Worm (Caenorhabditis elegans) whole organism, L1 larva: ENCODE measurements around the gene Y53C12A.11.
A peak's percentile ranks its signal among the peaks of the same experiment; 100 is the strongest.

Source experiments
- C16A3.4 ChIP-seq: fragments of 150-350 bp; optimal IDR thresholded peaks from 2 replicates; lab custom pipeline; 2014; ENCODE audit warnings: missing biosample characterization, missing genetic modification characterization
- aly-2 ChIP-seq: fragments of 150-350 bp; optimal IDR thresholded peaks from 2 replicates; lab custom pipeline; 2014; ENCODE audit warnings: missing biosample characterization, missing genetic modification characterization
- ceh-90 ChIP-seq: sonication (generic microtip); optimal IDR thresholded peaks from 2 replicates; lab custom pipeline; 2016; ENCODE audit warnings: missing genetic modification characterization, missing compliant biosample characterization
- efl-1 ChIP-seq, 4 experiments: fragments of 150-350 bp; optimal IDR thresholded peaks in 3 of 4; peaks in 1 of 4; 1 replicate in 1 of 4; 2 replicates in 3 of 4; lab custom pipeline; 2014; ENCODE audit warnings: missing biosample characterization in 2 of 4, missing genetic modification characterization in 2 of 4, missing genetic modification reagents in 2 of 4
- elt-3 ChIP-seq, 6 experiments: fragments of 150-350 bp in 1 of 6; sonication (generic microtip); optimal IDR thresholded peaks; 2 replicates each; lab custom pipeline; 2017 to 2018; ENCODE audit warnings: missing biosample characterization in 6 of 6, missing genetic modification characterization in 6 of 6, inconsistent platforms in 1 of 6
- hlh-17 ChIP-seq: fragments of 200-800 bp; sonication (Bioruptor generic); optimal IDR thresholded peaks from 2 replicates; lab custom pipeline; 2018; ENCODE audit warnings: missing genetic modification characterization, mild to moderate bottlenecking, missing compliant biosample characterization, moderate library complexity, borderline replicate concordance
- hpl-2 ChIP-seq: fragments of 150-350 bp; optimal IDR thresholded peaks from 2 replicates; lab custom pipeline; 2014; ENCODE audit warnings: missing biosample characterization, missing genetic modification reagents, missing genetic modification characterization
- jun-1 ChIP-seq: fragments of 150-350 bp; optimal IDR thresholded peaks from 2 replicates; lab custom pipeline; 2014; ENCODE audit warnings: missing biosample characterization, missing genetic modification reagents, missing genetic modification characterization
- lir-3 ChIP-seq: sonication (generic microtip); optimal IDR thresholded peaks from 2 replicates; lab custom pipeline; 2016; ENCODE audit warnings: mild to moderate bottlenecking, missing genetic modification characterization, moderate library complexity, missing compliant biosample characterization; ENCODE audit not compliant: poor library complexity
- nhr-12 ChIP-seq: sonication (generic microtip); optimal IDR thresholded peaks from 2 replicates; lab custom pipeline; 2017; ENCODE audit warnings: missing biosample characterization, missing genetic modification characterization
- nhr-28 ChIP-seq: fragments of 150-350 bp; optimal IDR thresholded peaks from 2 replicates; lab custom pipeline; 2014; ENCODE audit warnings: missing biosample characterization, missing genetic modification characterization
- snu-23 ChIP-seq: sonication (generic microtip); optimal IDR thresholded peaks from 2 replicates; lab custom pipeline; 2016; ENCODE audit warnings: missing genetic modification characterization, missing compliant biosample characterization
- sup-37 ChIP-seq: fragments of 200-800 bp; sonication (Bioruptor generic); optimal IDR thresholded peaks from 2 replicates; lab custom pipeline; 2018; ENCODE audit warnings: mild to moderate bottlenecking, missing genetic modification characterization, missing compliant biosample characterization
- zag-1 ChIP-seq: fragments of 150-350 bp; optimal IDR thresholded peaks from 2 replicates; lab custom pipeline; 2014; ENCODE audit warnings: missing biosample characterization, missing genetic modification characterization

Y53C12A.11 gene

ce11 chrII:9668959-9669358, 49.5 kb downstream of the Y53C12A.11 start, which contains the start of gene taf-8 (continued):
- TF ChIP-seq nhr-12 (tag; lab: Kevin White, UChicago) (no peak), nhr-28 (tag; lab: Kevin White, UChicago) (no peak), lir-3 (tag; lab: Kevin White, UChicago) (peak; percentile 54), sup-37 (GFP tag; lab: Kevin White, UChicago) (no peak), elt-3 (tag; optimal IDR thresholded peaks at IDR 0.05; lab: Kevin White, UChicago) (peak in 1 of 6 experiments; percentile 6), hlh-17 (no peak), ceh-90 (tag; lab: Kevin White, UChicago) (peak; percentile 16), efl-1 (optimal IDR thresholded peaks at IDR 0.05; lab: Kevin White, UChicago) (peak; percentile 60 to 76), efl-1 (GFP tag; optimal IDR thresholded peaks at IDR 0.05 in 1 of 2; lab: Kevin White, UChicago) (peak; percentile 65 to 97), snu-23 (GFP tag; lab: Kevin White, UChicago) (peak; percentile 78), C16A3.4 (tag; lab: Kevin White, UChicago) (peak; percentile 69), hpl-2 (GFP tag; lab: Kevin White, UChicago) (no peak), jun-1 (no peak), aly-2 (tag; lab: Kevin White, UChicago) (peak; percentile 31), zag-1 (tag; lab: Kevin White, UChicago) (no peak)
